Fruit fly (Drosophila melanogaster) whole organism, pupa: ENCODE measurements around the gene CG18599.
A peak's percentile ranks its signal among the peaks of the same experiment; 100 is the strongest.

ENCODE experiments used
- CG10348 ChIP-seq: fragments of 200-800 bp; sonication (Bioruptor generic); IDR thresholded peaks from 2 replicates; pipeline ENCODE4 v1.3.6; 2022; ENCODE audit warnings: missing biosample characterization, missing genetic modification characterization
- CG12605 ChIP-seq: fragments of 200-800 bp; sonication (Bioruptor generic); IDR thresholded peaks from 2 replicates; pipeline ENCODE4 v1.3.6; 2022; ENCODE audit warnings: missing biosample characterization, missing genetic modification characterization
- CG13204 ChIP-seq: fragments of 200-800 bp; sonication (Bioruptor generic); optimal IDR thresholded peaks from 2 replicates; lab custom pipeline; 2018; ENCODE audit warnings: missing biosample characterization, mild to moderate bottlenecking, missing genetic modification characterization, moderate library complexity
- CG14655 ChIP-seq: fragments of 200-800 bp; sonication (Bioruptor generic); optimal IDR thresholded peaks from 3 replicates; lab custom pipeline; 2017; ENCODE audit warnings: mild to moderate bottlenecking, missing biosample characterization, missing genetic modification reagents, missing genetic modification characterization
- CG15710 ChIP-seq: fragments of 200-800 bp; sonication (Bioruptor generic); optimal IDR thresholded peaks from 2 replicates; lab custom pipeline; 2018; ENCODE audit warnings: missing biosample characterization, mild to moderate bottlenecking, missing genetic modification characterization, moderate library complexity
- CG17806 ChIP-seq: fragments of 200-800 bp; sonication (Bioruptor generic); optimal IDR thresholded peaks from 2 replicates; lab custom pipeline; 2018; ENCODE audit warnings: missing biosample characterization, mild to moderate bottlenecking, missing genetic modification characterization, moderate library complexity
- CG32121 ChIP-seq: fragments of 200-800 bp; sonication (Bioruptor generic); IDR thresholded peaks from 2 replicates; pipeline ENCODE4 v1.3.6; 2022; ENCODE audit warnings: missing biosample characterization, missing genetic modification characterization
- CG34367 ChIP-seq: fragments of 200-800 bp; sonication (Bioruptor generic); optimal IDR thresholded peaks from 2 replicates; lab custom pipeline; 2018; ENCODE audit warnings: missing biosample characterization, mild to moderate bottlenecking, missing genetic modification characterization
- CG4496 ChIP-seq: fragments of 200-800 bp; sonication (Bioruptor generic); IDR thresholded peaks from 3 replicates; pipeline ENCODE4 v1.3.6; 2022; ENCODE audit warnings: missing biosample characterization, missing genetic modification characterization
- CG8159 ChIP-seq: fragments of 200-800 bp; sonication (Bioruptor generic); optimal IDR thresholded peaks from 3 replicates; lab custom pipeline; 2018; ENCODE audit warnings: missing biosample characterization, mild to moderate bottlenecking, missing genetic modification characterization, moderate library complexity
- CG8301 ChIP-seq: fragments of 200-800 bp; sonication (Bioruptor generic); optimal IDR thresholded peaks from 2 replicates; lab custom pipeline; 2018; ENCODE audit warnings: missing biosample characterization, mild to moderate bottlenecking, missing genetic modification characterization
- CG9948 ChIP-seq: fragments of 200-800 bp; sonication (Bioruptor generic); optimal IDR thresholded peaks from 2 replicates; lab custom pipeline; 2018; ENCODE audit warnings: missing biosample characterization, mild to moderate bottlenecking, missing genetic modification characterization, moderate library complexity
- D1 ChIP-seq: fragments of 200-800 bp; sonication (Bioruptor generic); optimal IDR thresholded peaks from 2 replicates; lab custom pipeline; 2018; ENCODE audit warnings: missing biosample characterization, mild to moderate bottlenecking, missing genetic modification characterization, moderate library complexity
- EcR ChIP-seq: fragments of 200-800 bp; sonication (Bioruptor generic); optimal IDR thresholded peaks from 3 replicates; lab custom pipeline; 2019; ENCODE audit warnings: missing biosample characterization, missing genetic modification characterization, mild to moderate bottlenecking, moderate library complexity, missing genetic modification reagents
- Ets98B ChIP-seq: fragments of 200-800 bp; sonication (Bioruptor generic); IDR thresholded peaks from 2 replicates; pipeline ENCODE4 v1.3.6; 2022; ENCODE audit warnings: missing biosample characterization, missing genetic modification characterization
- Pif1A ChIP-seq: fragments of 200-800 bp; sonication (Bioruptor generic); optimal IDR thresholded peaks from 3 replicates; lab custom pipeline; 2016; ENCODE audit warnings: missing biosample characterization, missing genetic modification characterization
- Pif1B ChIP-seq: fragments of 200-800 bp; sonication (Bioruptor generic); optimal IDR thresholded peaks from 3 replicates; lab custom pipeline; 2016; ENCODE audit warnings: missing biosample characterization, missing genetic modification characterization
- Snoo ChIP-seq: fragments of 200-800 bp; sonication (Bioruptor generic); optimal IDR thresholded peaks from 3 replicates; lab custom pipeline; 2017; ENCODE audit warnings: missing biosample characterization, mild to moderate bottlenecking, missing genetic modification characterization, inconsistent platforms
- fd96Ca ChIP-seq: fragments of 200-800 bp; sonication (Bioruptor generic); IDR thresholded peaks from 3 replicates; pipeline ENCODE4 v1.3.6; 2022; ENCODE audit warnings: missing biosample characterization, missing genetic modification characterization
- gl ChIP-seq: fragments of 200-800 bp; sonication (Bioruptor generic); optimal IDR thresholded peaks from 2 replicates; lab custom pipeline; 2018; ENCODE audit warnings: missing biosample characterization, mild to moderate bottlenecking, missing genetic modification characterization
- rn ChIP-seq: fragments of 200-800 bp; sonication (Bioruptor generic); IDR thresholded peaks from 2 replicates; pipeline ENCODE4 v1.3.6; 2022; ENCODE audit warnings: missing biosample characterization, missing genetic modification characterization

CG18599 gene

DNA sequence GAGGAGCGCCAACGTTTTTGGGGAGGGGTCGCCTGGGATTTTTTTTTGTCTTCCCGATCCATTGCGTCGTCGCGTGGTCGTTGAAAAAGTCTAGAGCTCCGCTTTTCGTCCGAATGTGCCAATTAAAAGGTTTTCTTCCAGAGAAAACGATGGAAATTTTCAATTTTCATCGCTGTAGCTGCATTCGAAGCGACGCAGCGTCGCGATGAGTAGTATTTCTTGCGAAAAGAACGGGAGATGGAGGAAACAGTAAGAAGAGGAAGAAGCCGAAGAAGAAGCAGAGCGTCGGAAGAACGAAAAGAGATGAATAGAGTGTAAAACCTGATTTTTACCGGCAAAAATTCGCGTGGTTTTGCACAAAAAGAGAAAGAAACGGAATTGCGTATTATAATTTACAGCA is 24.6 kb upstream of the CG18599 start:
- TF ChIP-seq CG15710 (tag; lab: Kevin White, UChicago) = no peak
- no peak for TF ChIP-seq CG14655
- no peak for TF ChIP-seq Pif1B (GFP tag; lab: Kevin White, UChicago)
- no peak for TF ChIP-seq CG10348 (GFP tag; lab: Robert Waterston, UW)
- no peak for TF ChIP-seq D1 (tag; lab: Kevin White, UChicago)
- no peak for TF ChIP-seq CG32121 (GFP tag; lab: Robert Waterston, UW)
- no peak for TF ChIP-seq EcR (GFP tag; lab: Kevin White, UChicago)
- TF ChIP-seq Ets98B (GFP tag; lab: Robert Waterston, UW) = no peak

DNA sequence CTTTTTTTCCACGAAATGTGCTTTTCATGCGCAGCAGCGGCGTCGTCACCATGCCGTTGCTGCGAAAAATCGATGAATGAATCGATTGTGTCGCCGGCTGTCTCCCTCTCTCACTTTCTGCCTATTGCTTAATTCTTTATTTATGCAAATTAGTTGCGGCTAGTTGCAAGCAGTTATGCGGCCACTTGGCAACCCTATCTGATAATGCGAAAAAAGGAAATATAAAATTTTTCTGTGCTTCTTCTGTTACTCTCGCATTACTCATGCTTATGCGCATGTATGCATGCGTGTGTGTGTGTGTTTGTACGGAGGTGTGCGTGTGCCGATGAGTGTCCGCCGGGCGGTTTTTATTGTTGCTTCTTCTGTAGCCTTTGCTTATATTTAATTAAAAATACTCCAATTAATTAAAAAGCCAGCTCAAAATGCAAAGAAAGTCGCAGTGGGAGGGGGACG is 23.8 kb upstream of the CG18599 start:
- TF ChIP-seq EcR (GFP tag; lab: Kevin White, UChicago) = no peak
- peak; percentile 55; the same call in 1 of the 2 replicates for TF ChIP-seq CG32121 (GFP tag; lab: Robert Waterston, UW)
- peak; percentile 11 for TF ChIP-seq CG15710 (tag; lab: Kevin White, UChicago)
- TF ChIP-seq CG8301 = peak; percentile 9
- TF ChIP-seq Ets98B (GFP tag; lab: Robert Waterston, UW) = peak; percentile 71
- no peak for TF ChIP-seq CG12605 (GFP tag; lab: Robert Waterston, UW)
- TF ChIP-seq CG13204 (GFP tag; lab: Kevin White, UChicago) = no peak
- TF ChIP-seq fd96Ca (GFP tag; lab: Robert Waterston, UW) = peak; percentile 71
- TF ChIP-seq rn (GFP tag; lab: Robert Waterston, UW) = no peak
- no peak for TF ChIP-seq gl (tag; lab: Kevin White, UChicago)
- peak; percentile 37 for TF ChIP-seq Snoo (tag; lab: Kevin White, UChicago)
- peak; percentile 39 for TF ChIP-seq CG14655
- TF ChIP-seq Pif1B (GFP tag; lab: Kevin White, UChicago) = peak; percentile 39
- TF ChIP-seq CG9948 (tag; lab: Kevin White, UChicago) = no peak
- TF ChIP-seq Pif1A (GFP tag; lab: Kevin White, UChicago) = peak; percentile 41
- TF ChIP-seq CG4496 (GFP tag; lab: Robert Waterston, UW) = peak; percentile 67
- peak; percentile 16 for TF ChIP-seq CG8159 (tag; lab: Kevin White, UChicago)
- no peak for TF ChIP-seq CG34367 (tag; lab: Kevin White, UChicago)
- TF ChIP-seq D1 (tag; lab: Kevin White, UChicago) = no peak

DNA sequence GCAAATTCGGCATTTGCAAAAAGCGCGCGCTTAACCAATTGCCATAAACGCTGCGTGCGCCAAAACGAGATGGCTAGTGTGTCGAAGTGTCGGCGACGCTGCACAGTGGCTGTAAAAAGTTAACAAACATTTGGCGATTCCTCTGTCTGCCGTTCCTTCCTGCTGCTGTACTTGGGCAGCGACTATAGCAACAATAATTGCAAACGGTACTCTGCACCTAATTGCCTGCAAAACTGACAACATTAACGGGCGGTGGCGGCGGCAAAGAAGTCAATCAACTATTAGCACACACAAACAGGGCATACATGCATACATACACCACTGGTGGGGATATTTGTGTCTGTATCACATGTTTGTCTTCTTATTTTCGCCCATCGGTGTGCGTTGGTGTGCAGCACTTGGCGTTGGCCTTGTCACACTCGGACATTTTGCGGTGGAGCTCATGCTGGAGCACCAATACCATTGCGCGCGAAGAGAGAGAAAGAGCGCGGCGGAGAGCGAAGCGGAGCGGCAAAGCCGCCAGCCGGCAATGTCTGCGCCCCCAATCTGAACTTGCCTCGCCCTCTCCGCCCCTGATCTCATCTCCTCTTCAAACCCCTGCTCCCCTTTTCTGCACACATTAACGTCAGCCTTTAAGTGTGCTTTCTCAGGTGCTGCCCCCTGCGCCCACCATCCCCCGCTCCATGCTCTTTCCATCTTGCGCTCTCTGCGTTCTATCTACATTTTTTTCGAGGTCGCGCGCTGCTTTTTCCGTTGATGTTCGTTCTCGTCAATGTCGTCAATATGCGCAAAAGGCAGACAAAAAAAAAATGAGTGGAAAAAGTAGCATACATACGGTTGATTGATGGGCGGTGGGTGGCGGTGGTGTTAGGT is 23.2 kb upstream of the CG18599 start:
- TF ChIP-seq Ets98B (GFP tag; lab: Robert Waterston, UW) (peak; percentile 61), CG13204 (GFP tag; lab: Kevin White, UChicago) (peak; percentile 87), CG17806 (tag; lab: Kevin White, UChicago) (no peak), CG15710 (tag; lab: Kevin White, UChicago) (no peak), Pif1B (GFP tag; lab: Kevin White, UChicago) (peak; percentile 2), CG12605 (GFP tag; lab: Robert Waterston, UW) (peak; percentile 13; the same call in 1 of the 2 replicates), EcR (GFP tag; lab: Kevin White, UChicago) (peak; percentile 93), CG8301 (peak; percentile 4), Pif1A (GFP tag; lab: Kevin White, UChicago) (peak; percentile 19), fd96Ca (GFP tag; lab: Robert Waterston, UW) (peak; percentile 39; the same call in 1 of the 3 replicates), CG32121 (GFP tag; lab: Robert Waterston, UW) (peak; percentile 36; the same call in 1 of the 2 replicates), CG14655 (no peak), rn (GFP tag; lab: Robert Waterston, UW) (no peak), CG4496 (GFP tag; lab: Robert Waterston, UW) (no peak), gl (tag; lab: Kevin White, UChicago) (no peak), Snoo (tag; lab: Kevin White, UChicago) (peak; percentile 31)
- TF ChIP-seq, all 21 proteins: peak for 10

DNA sequence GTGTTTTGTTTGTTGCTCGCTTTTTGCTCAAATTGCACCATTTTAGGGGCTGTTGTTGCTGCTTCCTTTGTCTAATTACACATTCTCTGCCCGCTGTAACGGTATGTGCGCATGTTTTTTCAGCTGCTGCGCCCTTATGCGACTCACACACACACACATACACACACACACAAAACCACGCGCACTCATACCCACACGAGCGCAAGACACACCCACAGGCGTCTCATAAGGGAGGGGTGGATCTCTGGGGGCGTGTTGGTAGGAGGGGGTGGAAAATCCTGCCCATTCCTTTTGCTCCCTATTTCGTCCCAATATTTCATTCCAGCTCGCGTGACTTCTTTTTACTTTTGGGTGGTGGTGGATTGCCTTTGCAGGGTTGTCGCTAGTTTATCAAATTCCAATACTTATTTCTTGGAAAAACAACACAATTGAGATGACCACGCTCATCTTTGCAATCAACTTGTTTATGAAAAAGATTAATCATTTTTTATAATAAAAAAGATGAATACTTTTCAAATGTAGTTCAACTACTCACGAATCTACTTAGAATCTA is 22.5 kb upstream of the CG18599 start:
- no peak for TF ChIP-seq CG14655
- 0 out of 3 replicates have a peak, but pooled peaks have one; percentile 9 for TF ChIP-seq CG4496 (GFP tag; lab: Robert Waterston, UW)

DNA sequence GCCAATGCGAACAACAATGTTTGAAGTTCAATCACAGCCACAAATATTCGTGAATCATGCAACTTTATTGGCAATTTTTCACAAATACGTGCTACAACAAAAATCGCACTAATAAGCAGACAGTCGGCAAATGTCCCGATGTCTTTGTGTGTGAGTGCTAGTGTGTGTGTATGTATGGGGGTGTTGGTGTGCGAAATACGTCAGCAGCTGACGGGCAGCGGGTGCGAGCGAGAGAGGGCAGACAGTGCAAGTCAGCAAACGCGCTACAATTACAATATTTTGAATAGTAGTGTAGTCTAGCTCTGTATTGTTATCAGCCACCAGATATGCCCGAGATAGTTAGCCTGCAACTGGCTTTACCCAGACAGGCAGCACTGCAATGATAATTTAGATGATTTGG is 21.5 kb upstream of the CG18599 start:
- TF ChIP-seq CG15710 (tag; lab: Kevin White, UChicago) = no peak
- TF ChIP-seq CG12605 (GFP tag; lab: Robert Waterston, UW) = no peak
- TF ChIP-seq gl (tag; lab: Kevin White, UChicago) = no peak
- TF ChIP-seq CG32121 (GFP tag; lab: Robert Waterston, UW) = no peak
- TF ChIP-seq EcR (GFP tag; lab: Kevin White, UChicago) = no peak

DNA sequence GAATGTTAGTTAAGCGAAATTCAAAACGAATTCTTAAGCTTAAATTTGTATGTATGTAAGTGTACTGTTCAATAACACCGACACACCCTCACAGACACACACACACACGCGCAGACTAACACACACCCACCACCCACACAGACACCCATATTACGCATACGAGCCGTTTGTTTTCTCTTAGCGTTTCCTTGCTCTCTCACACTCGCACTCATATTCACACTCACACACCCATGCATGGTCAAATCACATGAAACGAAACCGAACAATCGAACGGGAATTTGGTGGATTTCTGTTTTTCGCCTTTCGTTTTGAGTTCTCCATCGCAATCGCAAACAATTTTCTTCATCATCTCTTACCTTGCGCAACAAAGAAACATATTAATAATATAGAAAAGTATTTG is 18.3 kb upstream of the CG18599 start:
- peak; percentile 4; the same call in 1 of the 2 replicates for TF ChIP-seq Ets98B (GFP tag; lab: Robert Waterston, UW)
- TF ChIP-seq gl (tag; lab: Kevin White, UChicago) = no peak
- TF ChIP-seq CG34367 (tag; lab: Kevin White, UChicago) = no peak
